Fruit fly (Drosophila melanogaster) S2 (cell line): ENCODE data around the gene ea.

ENCODE experiments used
- CG8478 ChIP-seq: fragments of >200 bp; optimal IDR thresholded peaks from 2 replicates; lab custom pipeline; 2018
- CTCF ChIP-seq, 2 experiments: fragments of >200 bp; optimal IDR thresholded peaks; 2 replicates each; lab custom pipeline; 2018

DNA sequence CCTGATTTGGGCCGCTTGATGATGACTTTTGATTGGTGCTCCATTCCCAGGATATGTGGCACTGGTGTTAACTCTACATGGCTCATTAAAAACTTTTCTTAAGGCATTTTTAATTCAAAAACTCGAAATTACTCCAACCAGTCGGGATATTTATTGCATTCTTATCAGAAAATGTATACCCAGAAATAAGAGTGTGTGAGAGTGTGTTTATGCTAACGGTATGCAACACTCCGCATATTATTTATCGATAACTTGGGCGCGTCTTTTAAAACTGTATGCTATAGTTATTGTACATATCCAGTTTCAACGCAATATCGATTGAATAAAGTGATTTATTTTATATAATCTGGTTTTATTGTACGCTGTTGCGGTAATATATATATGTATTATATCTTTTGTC is 38.9 kb downstream of the ea start, which contains the start of gene CG34404:
- TF ChIP-seq CG8478 (lab: Kevin White, UChicago) (no peak), CTCF (optimal IDR thresholded peaks at IDR 0.05; lab: Kevin White, UChicago) (no peak)
